Fruit fly (Drosophila melanogaster) whole organism, embryonic: Measurements from ENCODE around the gene Tcs6.

Experiments used
- Antp ChIP-seq: fragments of 200-800 bp; sonication (Bioruptor generic); optimal IDR thresholded peaks from 3 replicates; lab custom pipeline; 2016; ENCODE audit warnings: missing biosample characterization, missing genetic modification characterization
- CG10147 ChIP-seq: fragments of 200-800 bp; sonication (Bioruptor generic); optimal IDR thresholded peaks from 2 replicates; lab custom pipeline; 2019; ENCODE audit warnings: missing biosample characterization, mild to moderate bottlenecking, missing genetic modification characterization, moderate library complexity
- CG10431 ChIP-seq: fragments of 200-800 bp; sonication (Bioruptor generic); optimal IDR thresholded peaks from 3 replicates; lab custom pipeline; 2018; ENCODE audit warnings: missing biosample characterization, mild to moderate bottlenecking, missing genetic modification characterization
- CG11560 ChIP-seq: fragments of 200-800 bp; sonication (Bioruptor generic); IDR thresholded peaks from 3 replicates; pipeline ENCODE4 v1.3.6; 2022; ENCODE audit warnings: missing biosample characterization, missing genetic modification characterization
- CG12071 ChIP-seq: fragments of 200-800 bp; sonication (Bioruptor generic); optimal IDR thresholded peaks from 3 replicates; lab custom pipeline; 2018; ENCODE audit warnings: missing biosample characterization, mild to moderate bottlenecking, missing genetic modification characterization
- CG12299 ChIP-seq: fragments of 200-800 bp; sonication (Bioruptor generic); optimal IDR thresholded peaks from 2 replicates; lab custom pipeline; 2018; ENCODE audit warnings: missing biosample characterization, mild to moderate bottlenecking, missing genetic modification characterization
- CG13624 ChIP-seq: fragments of 200-800 bp; sonication (Bioruptor generic); optimal IDR thresholded peaks from 2 replicates; lab custom pipeline; 2016; ENCODE audit warnings: missing biosample characterization, missing genetic modification characterization
- CG14667 ChIP-seq: fragments of 200-800 bp; sonication (Bioruptor generic); IDR thresholded peaks from 2 replicates; pipeline ENCODE4 v1.3.6; 2022; ENCODE audit warnings: missing biosample characterization, missing genetic modification characterization
- CG15011 ChIP-seq: fragments of 200-800 bp; sonication (Bioruptor generic); optimal IDR thresholded peaks from 3 replicates; lab custom pipeline; 2018; ENCODE audit warnings: missing biosample characterization, mild to moderate bottlenecking, missing genetic modification characterization
- CG1529 ChIP-seq: fragments of 200-800 bp; sonication (Bioruptor generic); optimal IDR thresholded peaks from 3 replicates; lab custom pipeline; 2018; ENCODE audit warnings: missing biosample characterization, missing genetic modification characterization
- CG17328 ChIP-seq: fragments of 200-800 bp; sonication (Bioruptor generic); IDR thresholded peaks from 2 replicates; pipeline ENCODE4 v1.3.6; 2022; ENCODE audit warnings: missing biosample characterization, missing genetic modification characterization
- CG17829 ChIP-seq: fragments of 200-800 bp; optimal IDR thresholded peaks from 2 replicates; lab custom pipeline; 2019; ENCODE audit warnings: missing biosample characterization, mild to moderate bottlenecking, missing genetic modification characterization, moderate library complexity
- CG17912 ChIP-seq: fragments of 200-800 bp; sonication (Bioruptor generic); optimal IDR thresholded peaks from 2 replicates; lab custom pipeline; 2018; ENCODE audit warnings: missing biosample characterization, mild to moderate bottlenecking, missing genetic modification characterization
- CG18619 ChIP-seq: fragments of 200-800 bp; sonication (Bioruptor generic); optimal IDR thresholded peaks from 3 replicates; lab custom pipeline; 2017; ENCODE audit warnings: missing biosample characterization, mild to moderate bottlenecking, missing genetic modification characterization
- CG31365 ChIP-seq: fragments of 200-800 bp; sonication (Bioruptor generic); optimal IDR thresholded peaks from 2 replicates; lab custom pipeline; 2018; ENCODE audit warnings: missing biosample characterization, mild to moderate bottlenecking, missing genetic modification characterization
- CG31441 ChIP-seq: fragments of 200-800 bp; sonication (Bioruptor generic); IDR thresholded peaks from 2 replicates; pipeline ENCODE4 v1.3.6; 2022; ENCODE audit warnings: missing biosample characterization, missing genetic modification characterization
- CG3163 ChIP-seq: fragments of 200-800 bp; sonication (Bioruptor generic); optimal IDR thresholded peaks from 3 replicates; lab custom pipeline; 2016; ENCODE audit warnings: missing biosample characterization, missing genetic modification characterization
- CG32532 ChIP-seq: fragments of 200-800 bp; sonication (Bioruptor generic); IDR thresholded peaks from 2 replicates; pipeline ENCODE4 v1.3.6; 2022; ENCODE audit warnings: missing biosample characterization, missing genetic modification characterization
- CG4282 ChIP-seq: fragments of 200-800 bp; sonication (Bioruptor generic); optimal IDR thresholded peaks from 2 replicates; lab custom pipeline; 2016; ENCODE audit warnings: missing biosample characterization, missing genetic modification characterization
- CG4360 ChIP-seq: fragments of 200-800 bp; sonication (Bioruptor generic); IDR thresholded peaks from 2 replicates; pipeline ENCODE4 v1.3.6; 2022; ENCODE audit warnings: missing biosample characterization, missing genetic modification characterization
- CG4820 ChIP-seq: fragments of 200-800 bp; sonication (Bioruptor generic); optimal IDR thresholded peaks from 3 replicates; lab custom pipeline; 2016; ENCODE audit warnings: missing biosample characterization, missing genetic modification characterization
- CG4854 ChIP-seq: fragments of 200-800 bp; sonication (Bioruptor generic); optimal IDR thresholded peaks from 2 replicates; lab custom pipeline; 2016; ENCODE audit warnings: missing biosample characterization, missing genetic modification characterization, inconsistent platforms
- CG6689 ChIP-seq: fragments of 200-800 bp; sonication (Bioruptor generic); IDR thresholded peaks from 2 replicates; pipeline ENCODE4 v1.3.6; 2022; ENCODE audit warnings: missing biosample characterization, missing genetic modification characterization
- Dad ChIP-seq: fragments of 200-800 bp; sonication (Bioruptor generic); optimal IDR thresholded peaks from 3 replicates; lab custom pipeline; 2016; ENCODE audit warnings: missing biosample characterization, missing genetic modification characterization
- Jarid2 ChIP-seq: fragments of 200-800 bp; sonication (Bioruptor generic); optimal IDR thresholded peaks from 3 replicates; lab custom pipeline; 2017; ENCODE audit warnings: mild to moderate bottlenecking, missing biosample characterization, missing genetic modification reagents, missing genetic modification characterization
- Lhr ChIP-seq: fragments of 200-800 bp; sonication (Bioruptor generic); optimal IDR thresholded peaks from 3 replicates; lab custom pipeline; 2017; ENCODE audit warnings: mild to moderate bottlenecking, missing biosample characterization, missing genetic modification reagents, missing genetic modification characterization
- MTF-1 ChIP-seq: fragments of 200-800 bp; sonication (Bioruptor generic); optimal IDR thresholded peaks from 2 replicates; lab custom pipeline; 2018; ENCODE audit warnings: missing biosample characterization, mild to moderate bottlenecking, missing genetic modification characterization, borderline replicate concordance
- NFAT ChIP-seq: fragments of 200-800 bp; sonication (Bioruptor generic); IDR thresholded peaks from 2 replicates; pipeline ENCODE4 v1.3.6; 2022; ENCODE audit warnings: missing biosample characterization, missing genetic modification characterization
- Nf-YB ChIP-seq: fragments of 200-800 bp; sonication (Bioruptor generic); optimal IDR thresholded peaks from 3 replicates; lab custom pipeline; 2019; ENCODE audit warnings: missing biosample characterization, mild to moderate bottlenecking, missing genetic modification characterization, moderate library complexity
- PHDP ChIP-seq: fragments of 200-800 bp; sonication (Bioruptor generic); optimal IDR thresholded peaks from 3 replicates; lab custom pipeline; 2018; ENCODE audit warnings: missing biosample characterization, mild to moderate bottlenecking, missing genetic modification characterization, moderate library complexity
- Six4 ChIP-seq: fragments of 200-800 bp; sonication (Bioruptor generic); optimal IDR thresholded peaks from 2 replicates; lab custom pipeline; 2016; ENCODE audit warnings: missing biosample characterization, missing genetic modification characterization
- cato ChIP-seq: fragments of 200-800 bp; sonication (Bioruptor generic); optimal IDR thresholded peaks from 2 replicates; lab custom pipeline; 2016; ENCODE audit warnings: missing biosample characterization, missing genetic modification characterization, borderline replicate concordance
- chinmo ChIP-seq: fragments of 200-800 bp; sonication (Bioruptor generic); IDR thresholded peaks from 4 replicates; pipeline ENCODE4 v1.3.6; 2022; ENCODE audit warnings: missing biosample characterization, missing genetic modification characterization; ENCODE audit not compliant: partially characterized antibody
- crol ChIP-seq: fragments of 200-800 bp; sonication (Bioruptor generic); IDR thresholded peaks from 2 replicates; pipeline ENCODE4 v1.3.6; 2022; ENCODE audit warnings: missing biosample characterization, missing genetic modification characterization
- dpn ChIP-seq, 2 experiments: fragments of 200-800 bp; sonication (Bioruptor generic); optimal IDR thresholded peaks; 3 replicates each; lab custom pipeline; 2016; ENCODE audit warnings: missing biosample characterization in 2 of 2, missing genetic modification characterization in 2 of 2
- ewg ChIP-seq: fragments of 200-800 bp; sonication (Bioruptor generic); optimal IDR thresholded peaks from 3 replicates; lab custom pipeline; 2017; ENCODE audit warnings: mild to moderate bottlenecking, missing biosample characterization, missing genetic modification reagents, missing genetic modification characterization
- fd102C ChIP-seq: fragments of 200-800 bp; sonication (Bioruptor generic); optimal IDR thresholded peaks from 2 replicates; lab custom pipeline; 2018; ENCODE audit warnings: missing biosample characterization, mild to moderate bottlenecking, missing genetic modification characterization, moderate library complexity
- gcm ChIP-seq: fragments of 200-800 bp; sonication (Bioruptor generic); optimal IDR thresholded peaks from 2 replicates; lab custom pipeline; 2019; ENCODE audit warnings: missing biosample characterization, mild to moderate bottlenecking, missing genetic modification characterization, moderate library complexity
- gem ChIP-seq: fragments of 200-800 bp; sonication (Bioruptor generic); optimal IDR thresholded peaks from 2 replicates; lab custom pipeline; 2019; ENCODE audit warnings: missing biosample characterization, mild to moderate bottlenecking, missing genetic modification characterization, moderate library complexity
- hkb ChIP-seq, 2 experiments: fragments of 200-800 bp in 1 of 2; fragments of >200 bp in 1 of 2; sonication (Bioruptor generic) in 1 of 2; IDR thresholded peaks in 1 of 2; optimal IDR thresholded peaks in 1 of 2; 2 replicates each; pipeline versions ENCODE4 v1.3.6 to Lab custom; 2017 to 2022; ENCODE audit warnings: missing biosample characterization in 1 of 2, missing genetic modification characterization in 1 of 2
- nerfin-1 ChIP-seq: fragments of 200-800 bp; sonication (Bioruptor generic); optimal IDR thresholded peaks from 3 replicates; lab custom pipeline; 2019; ENCODE audit warnings: missing biosample characterization, mild to moderate bottlenecking, missing genetic modification characterization, moderate library complexity
- odd ChIP-seq: fragments of 200-800 bp; sonication (Bioruptor generic); optimal IDR thresholded peaks from 2 replicates; lab custom pipeline; 2017; ENCODE audit warnings: missing biosample characterization, mild to moderate bottlenecking, missing genetic modification characterization
- org-1 ChIP-seq: fragments of 200-800 bp; sonication (Bioruptor generic); optimal IDR thresholded peaks from 2 replicates; lab custom pipeline; 2017; ENCODE audit warnings: missing biosample characterization, missing genetic modification characterization
- otp ChIP-seq: fragments of 200-800 bp; sonication (Bioruptor generic); IDR thresholded peaks from 3 replicates; pipeline ENCODE4, ENCODE4 v1.3.6; 2022; ENCODE audit warnings: missing biosample characterization, missing genetic modification characterization
- pho ChIP-seq: fragments of 200-800 bp; sonication (Bioruptor generic); optimal IDR thresholded peaks from 2 replicates; lab custom pipeline; 2016; ENCODE audit warnings: missing biosample characterization, missing genetic modification characterization
- pros ChIP-seq: fragments of 200-800 bp; sonication (Bioruptor generic); optimal IDR thresholded peaks from 3 replicates; lab custom pipeline; 2019; ENCODE audit warnings: missing biosample characterization, mild to moderate bottlenecking, missing genetic modification characterization, moderate library complexity
- row ChIP-seq: fragments of 200-800 bp; sonication (Bioruptor generic); IDR thresholded peaks from 3 replicates; pipeline ENCODE4 v1.3.6; 2022; ENCODE audit warnings: missing biosample characterization, missing genetic modification characterization
- sens ChIP-seq: fragments of 200-800 bp; sonication (Bioruptor generic); peaks from one replicate; lab custom pipeline; 2016; ENCODE audit warnings: missing biosample characterization, missing genetic modification characterization
- twi ChIP-seq: fragments of 200-800 bp; optimal IDR thresholded peaks from 2 replicates; lab custom pipeline; 2019; ENCODE audit warnings: missing biosample characterization, mild to moderate bottlenecking, missing genetic modification characterization, moderate library complexity
- wek ChIP-seq: fragments of 200-800 bp; sonication (Bioruptor generic); optimal IDR thresholded peaks from 3 replicates; lab custom pipeline; 2018; ENCODE audit warnings: missing biosample characterization, mild to moderate bottlenecking, missing genetic modification characterization, moderate library complexity
- zen2 ChIP-seq: fragments of 200-800 bp; sonication (Bioruptor generic); IDR thresholded peaks from 3 replicates; pipeline ENCODE4 v1.3.6; 2022; ENCODE audit warnings: missing biosample characterization, missing genetic modification characterization; ENCODE audit not compliant: partially characterized antibody

Gene Tcs6

DNA sequence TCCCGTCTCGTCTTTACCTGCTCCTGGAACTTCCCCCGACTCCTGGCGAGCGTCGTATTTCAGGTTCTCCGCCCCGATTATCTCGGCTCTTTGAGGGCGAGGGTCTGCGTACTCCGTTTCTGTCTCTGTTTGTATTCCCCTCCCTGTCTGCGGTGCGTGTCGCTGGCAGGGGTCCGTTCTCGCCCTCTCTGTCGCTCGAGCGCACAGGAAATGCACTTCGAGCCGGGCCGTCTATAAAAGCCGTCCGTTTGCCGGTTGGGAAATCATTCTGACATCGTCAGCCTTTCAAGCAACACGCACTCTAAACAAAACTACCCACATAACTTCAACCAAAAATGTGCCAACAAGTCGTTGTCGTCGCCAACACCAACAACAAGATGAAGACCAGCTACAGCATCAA, 47.4 kb downstream of the Tcs6 start (continued):
- no peak for TF ChIP-seq zen2 (GFP tag; lab: Robert Waterston, UW)
- TF ChIP-seq Nf-YB (GFP tag; lab: Kevin White, UChicago), result peak; percentile 28
- peak; percentile 14 for TF ChIP-seq odd (GFP tag; lab: Kevin White, UChicago)
- TF ChIP-seq Lhr, result no peak
- TF ChIP-seq gem (tag; lab: Kevin White, UChicago), result no peak
- TF ChIP-seq CG4854 (GFP tag; lab: Kevin White, UChicago), result no peak
- peak; percentile 74 for TF ChIP-seq CG4360 (GFP tag; lab: Robert Waterston, UW)
- no peak for TF ChIP-seq cato (GFP tag; lab: Kevin White, UChicago)
- no peak for TF ChIP-seq CG17912 (GFP tag; lab: Kevin White, UChicago)
- no peak for TF ChIP-seq wek (GFP tag; lab: Kevin White, UChicago)
- TF ChIP-seq CG17328 (GFP tag; lab: Robert Waterston, UW), result no peak
- TF ChIP-seq CG14667 (GFP tag; lab: Robert Waterston, UW), result no peak
- TF ChIP-seq CG10431, result no peak
- no peak for TF ChIP-seq CG31441 (GFP tag; lab: Robert Waterston, UW)
- TF ChIP-seq crol (GFP tag; lab: Robert Waterston, UW), result peak; percentile 72
- no peak for TF ChIP-seq Antp (GFP tag; lab: Kevin White, UChicago)
- TF ChIP-seq CG13624 (GFP tag; lab: Kevin White, UChicago), result no peak
- TF ChIP-seq twi (tag; lab: Kevin White, UChicago), result peak; percentile 53
- no peak for TF ChIP-seq CG3163
- TF ChIP-seq CG18619 (GFP tag; lab: Kevin White, UChicago), result no peak
- TF ChIP-seq row (GFP tag; lab: Robert Waterston, UW), result no peak
- TF ChIP-seq Six4 (GFP tag; lab: Kevin White, UChicago), result peak; percentile 43
- TF ChIP-seq CG6689 (GFP tag; lab: Robert Waterston, UW), result no peak
- TF ChIP-seq hkb (optimal IDR thresholded peaks at IDR 0.05; lab: Kevin White, UChicago), result no peak
- TF ChIP-seq hkb (GFP tag; IDR thresholded peaks at IDR 0.05; lab: Robert Waterston, UW), result no peak
- peak; percentile 85 for TF ChIP-seq sens (GFP tag; lab: Kevin White, UChicago)
- no peak for TF ChIP-seq org-1 (GFP tag; lab: Kevin White, UChicago)
- peak; percentile 80 for TF ChIP-seq pros (GFP tag; lab: Kevin White, UChicago)
- TF ChIP-seq CG32532 (GFP tag; lab: Robert Waterston, UW), result no peak
- no peak for TF ChIP-seq dpn (GFP tag; optimal IDR thresholded peaks at IDR 0.05; lab: Kevin White, UChicago)
- no peak for TF ChIP-seq CG15011 (GFP tag; lab: Kevin White, UChicago)
- TF ChIP-seq Dad (GFP tag; lab: Kevin White, UChicago), result no peak
- TF ChIP-seq CG4820 (GFP tag; lab: Kevin White, UChicago), result no peak
- no peak for TF ChIP-seq CG12299 (tag; lab: Kevin White, UChicago)
- TF ChIP-seq MTF-1 (GFP tag; lab: Kevin White, UChicago), result no peak
- no peak for TF ChIP-seq CG10147 (GFP tag; lab: Kevin White, UChicago)
- TF ChIP-seq gcm (GFP tag; lab: Kevin White, UChicago), result peak; percentile 22
- TF ChIP-seq nerfin-1, result no peak
- no peak for TF ChIP-seq CG4282
- TF ChIP-seq CG11560 (tag; lab: Robert Waterston, UW), result no peak
- TF ChIP-seq CG1529 (GFP tag; lab: Kevin White, UChicago), result no peak
- no peak for TF ChIP-seq ewg (GFP tag; lab: Kevin White, UChicago)
- peak; percentile 59 for TF ChIP-seq fd102C (GFP tag; lab: Kevin White, UChicago)
- peak; percentile 49; the same call in 1 of the 3 replicates for TF ChIP-seq otp
- TF ChIP-seq CG31365 (tag; lab: Kevin White, UChicago), result no peak
- no peak for TF ChIP-seq NFAT (GFP tag; lab: Robert Waterston, UW)
- TF ChIP-seq Jarid2 (GFP tag; lab: Kevin White, UChicago), result peak; percentile 67
- no peak for TF ChIP-seq pho (GFP tag; lab: Kevin White, UChicago)
- no peak for TF ChIP-seq PHDP (tag; lab: Kevin White, UChicago)
- no peak for TF ChIP-seq chinmo (GFP tag; lab: Robert Waterston, UW)
- no peak for TF ChIP-seq CG12071 (GFP tag; lab: Kevin White, UChicago)
- peak; percentile 18 for TF ChIP-seq CG17829 (tag; lab: Kevin White, UChicago)
